Worm (Caenorhabditis elegans) whole organism, mixed stage, embryonic: ENCODE data around the gene ztf-17.

Source experiments
- bed-3 ChIP-seq: fragments of 200-800 bp; sonication (Bioruptor generic); optimal IDR thresholded peaks from 3 replicates; lab custom pipeline; 2018; ENCODE audit warnings: mild to moderate bottlenecking, missing genetic modification characterization, moderate library complexity, missing compliant biosample characterization
- blmp-1 ChIP-seq: fragments of 150-350 bp; optimal IDR thresholded peaks from 2 replicates; lab custom pipeline; 2014; ENCODE audit warnings: missing biosample characterization, missing genetic modification characterization
- ces-1 ChIP-seq: fragments of 150-350 bp; optimal IDR thresholded peaks from 2 replicates; lab custom pipeline; 2014; ENCODE audit warnings: missing biosample characterization, missing genetic modification reagents, missing genetic modification characterization
- elt-1 ChIP-seq: sonication (generic microtip); optimal IDR thresholded peaks from 2 replicates; lab custom pipeline; 2017; ENCODE audit warnings: missing genetic modification characterization, mild to moderate bottlenecking, missing compliant biosample characterization, antibody characterized with exemption, moderate library complexity, borderline replicate concordance; ENCODE audit not compliant: insufficient read depth
- hlh-1 ChIP-seq: fragments of 150-350 bp; optimal IDR thresholded peaks from 2 replicates; lab custom pipeline; 2014; ENCODE audit warnings: missing biosample characterization, missing genetic modification reagents, missing genetic modification characterization
- lsy-2 ChIP-seq: fragments of 150-350 bp; optimal IDR thresholded peaks from 2 replicates; lab custom pipeline; 2014; ENCODE audit warnings: missing biosample characterization, missing genetic modification characterization
- mab-5 ChIP-seq: fragments of 150-350 bp; optimal IDR thresholded peaks from 2 replicates; lab custom pipeline; 2014; ENCODE audit warnings: missing biosample characterization, missing genetic modification characterization
- nhr-237 ChIP-seq: fragments of 150-350 bp; optimal IDR thresholded peaks from 2 replicates; lab custom pipeline; 2014; ENCODE audit warnings: missing biosample characterization, missing genetic modification characterization
- snpc-4 ChIP-seq: fragments of 150-350 bp; optimal IDR thresholded peaks from 2 replicates; lab custom pipeline; 2014; ENCODE audit warnings: missing biosample characterization, missing genetic modification characterization
- sptf-1 ChIP-seq: sonication (generic microtip); optimal IDR thresholded peaks from 2 replicates; lab custom pipeline; 2017; ENCODE audit warnings: mild to moderate bottlenecking, missing genetic modification characterization, moderate library complexity, missing compliant biosample characterization
- tbx-8 ChIP-seq: fragments of 200-800 bp; sonication (Bioruptor generic); optimal IDR thresholded peaks from 2 replicates; lab custom pipeline; 2018; ENCODE audit warnings: mild to moderate bottlenecking, missing genetic modification characterization, moderate library complexity, missing compliant biosample characterization
- unc-39 ChIP-seq: fragments of 150-350 bp; optimal IDR thresholded peaks from 2 replicates; lab custom pipeline; 2014; ENCODE audit warnings: missing biosample characterization, missing genetic modification characterization
- unc-62 ChIP-seq: fragments of 150-350 bp; optimal IDR thresholded peaks from 2 replicates; lab custom pipeline; 2014; ENCODE audit warnings: missing biosample characterization, missing genetic modification reagents, missing genetic modification characterization

DNA sequence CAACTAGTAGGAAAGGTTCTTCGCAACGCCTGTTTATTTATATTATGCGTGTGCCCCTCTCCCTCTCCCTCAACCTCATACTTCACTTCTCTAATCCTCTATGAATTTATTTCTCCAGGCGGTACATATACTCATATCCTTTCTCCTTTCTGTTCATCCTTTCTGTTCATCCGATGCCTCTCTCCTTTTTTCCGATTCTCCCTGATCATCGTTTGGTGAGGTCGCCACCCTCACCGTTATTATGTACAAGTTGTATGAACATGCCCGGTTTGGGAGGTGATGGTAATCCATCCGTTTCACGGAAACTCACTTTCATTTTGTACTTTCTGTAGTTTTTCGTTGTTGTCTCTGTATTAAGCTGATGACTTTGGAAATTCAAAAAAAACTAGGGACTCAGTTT, 30.3 kb downstream of the ztf-17 start:
- TF ChIP-seq bed-3 (GFP tag; lab: Kevin White, UChicago) (no peak), snpc-4 (tag; lab: Kevin White, UChicago) (no peak), unc-62 (GFP tag; lab: Kevin White, UChicago) (no peak), hlh-1 (tag; lab: Kevin White, UChicago) (no peak), sptf-1 (tag; lab: Kevin White, UChicago) (no peak), mab-5 (tag; lab: Kevin White, UChicago) (no peak), elt-1 (tag; lab: Kevin White, UChicago) (no peak), unc-39 (tag; lab: Kevin White, UChicago) (no peak), lsy-2 (tag; lab: Kevin White, UChicago) (no peak), ces-1 (no peak), blmp-1 (tag; lab: Kevin White, UChicago) (peak; percentile 55), tbx-8 (GFP tag; lab: Kevin White, UChicago) (no peak), nhr-237 (tag; lab: Kevin White, UChicago) (no peak)
